Worm (Caenorhabditis elegans): ENCODE results near the gene srh-239.

Gene srh-239

DNA sequence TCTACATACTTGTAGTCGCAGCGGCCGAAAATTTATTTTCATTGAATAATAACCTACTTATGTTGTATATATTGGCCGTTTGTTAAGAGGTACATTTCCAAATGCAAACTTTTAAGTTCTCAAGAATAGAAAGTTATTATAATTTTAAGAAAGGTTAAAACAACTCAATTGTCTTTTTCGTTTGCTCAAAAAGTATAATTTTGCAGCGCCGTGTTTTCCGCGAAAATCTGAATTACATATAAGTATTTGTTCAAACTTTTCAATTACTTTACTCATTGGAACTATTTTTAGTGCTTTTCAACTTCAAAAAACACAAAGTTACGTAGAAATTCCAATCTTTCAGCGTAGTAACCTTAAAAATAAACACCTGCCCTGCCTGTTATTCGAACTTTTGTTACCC is at the start of gene srh-239:
TSS of gene srh-239 (plus strand) at position 301 of the 400 bp plus-strand sequence.
- no peak for TF ChIP-seq him-1 (tag; optimal IDR thresholded peaks at IDR 0.05)
- no peak for TF ChIP-seq dao-5 (tag; optimal IDR thresholded peaks at IDR 0.05)
- TF ChIP-seq W03F9.2 (tag; optimal IDR thresholded peaks at IDR 0.05): no peak

DNA sequence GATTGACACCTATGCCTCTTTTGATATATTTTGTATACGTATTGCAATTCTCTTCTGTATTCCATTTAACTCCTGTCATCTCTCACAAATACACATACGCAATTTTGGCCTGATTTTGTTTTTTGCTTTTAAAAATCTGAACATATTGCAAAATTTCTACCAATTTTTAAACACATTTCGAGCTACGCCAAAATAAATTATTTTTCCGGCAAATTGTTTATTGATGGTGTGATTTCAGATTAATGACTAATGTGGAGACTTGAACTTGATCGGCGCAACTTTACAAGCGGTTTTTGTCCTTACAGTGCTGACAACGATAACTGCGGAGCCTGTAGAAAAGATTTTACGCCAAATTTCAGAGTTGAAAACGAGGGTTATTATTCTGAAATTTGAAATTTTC is 48.4 kb upstream of the srh-239 start:
- TF ChIP-seq dao-5 (tag; optimal IDR thresholded peaks at IDR 0.05) (no peak), W03F9.2 (tag; optimal IDR thresholded peaks at IDR 0.05) (no peak), him-1 (tag; optimal IDR thresholded peaks at IDR 0.05) (no peak)

DNA sequence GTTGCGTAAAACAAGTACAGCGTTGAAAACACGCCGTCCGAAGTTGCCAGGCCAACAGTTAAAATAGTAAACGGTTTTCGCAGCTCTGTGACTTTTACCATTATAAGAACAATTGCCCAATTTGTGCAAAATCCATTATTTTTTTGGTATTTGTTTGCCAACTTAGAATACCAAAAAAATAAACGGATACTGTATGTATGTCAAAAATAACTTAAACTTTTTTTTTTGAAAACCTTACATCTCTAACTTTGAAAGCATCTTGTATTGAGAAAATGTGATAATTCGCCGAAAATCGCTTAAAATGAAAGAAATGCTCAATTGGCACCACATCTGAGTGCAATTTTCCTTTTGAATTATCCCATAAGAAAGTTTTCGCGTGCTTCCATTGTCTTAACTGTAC is 46.8 kb upstream of the srh-239 start, which contains the start of gene fbxa-199:
TSS of gene fbxa-199 (minus strand) at position 101 of the 400 bp plus-strand sequence.
- no peak for TF ChIP-seq dao-5 (tag; optimal IDR thresholded peaks at IDR 0.05)
- TF ChIP-seq him-1 (tag; optimal IDR thresholded peaks at IDR 0.05): no peak
- no peak for TF ChIP-seq W03F9.2 (tag; optimal IDR thresholded peaks at IDR 0.05)

DNA sequence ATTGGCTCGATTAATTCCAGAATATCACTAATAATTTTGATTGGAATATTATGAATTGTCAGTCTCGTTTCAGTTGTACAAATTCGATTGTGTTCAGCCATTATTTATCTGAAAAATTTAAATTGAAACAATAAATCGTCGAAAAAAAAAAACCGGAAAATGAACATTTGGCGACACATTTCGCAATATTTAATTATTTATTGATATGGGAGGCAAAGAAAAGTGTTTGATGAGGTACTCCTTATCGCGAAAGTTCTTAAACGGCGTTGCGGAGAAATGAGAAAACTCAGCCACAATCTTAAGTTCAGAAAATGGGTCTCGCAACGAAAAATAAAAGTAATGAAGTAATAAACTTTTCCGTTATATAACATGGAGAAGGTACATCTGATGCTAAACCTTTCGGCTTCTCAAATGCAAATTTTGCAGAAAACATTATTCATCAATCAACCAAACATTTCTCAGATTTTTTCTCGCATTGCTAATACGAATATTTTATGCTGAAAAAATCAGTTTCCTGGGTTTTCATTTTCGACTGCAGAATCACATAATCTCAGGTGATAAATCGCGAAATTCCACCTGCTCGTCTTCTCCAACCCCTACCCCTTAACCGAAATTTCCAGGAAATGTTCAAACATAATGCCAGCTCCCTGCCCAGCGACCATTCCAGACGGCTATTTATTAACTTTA is 45.7 kb upstream of the srh-239 start, which contains the start of the genes T06E6.15 and sri-7:
TSS of gene T06E6.15 (minus strand) at position 101 of the 687 bp plus-strand sequence.
TSS of gene sri-7 (plus strand) at position 637 of the 687 bp plus-strand sequence.
- TF ChIP-seq W03F9.2 (tag; optimal IDR thresholded peaks at IDR 0.05) (no peak), dao-5 (tag; optimal IDR thresholded peaks at IDR 0.05) (no peak), him-1 (tag; optimal IDR thresholded peaks at IDR 0.05) (no peak)

DNA sequence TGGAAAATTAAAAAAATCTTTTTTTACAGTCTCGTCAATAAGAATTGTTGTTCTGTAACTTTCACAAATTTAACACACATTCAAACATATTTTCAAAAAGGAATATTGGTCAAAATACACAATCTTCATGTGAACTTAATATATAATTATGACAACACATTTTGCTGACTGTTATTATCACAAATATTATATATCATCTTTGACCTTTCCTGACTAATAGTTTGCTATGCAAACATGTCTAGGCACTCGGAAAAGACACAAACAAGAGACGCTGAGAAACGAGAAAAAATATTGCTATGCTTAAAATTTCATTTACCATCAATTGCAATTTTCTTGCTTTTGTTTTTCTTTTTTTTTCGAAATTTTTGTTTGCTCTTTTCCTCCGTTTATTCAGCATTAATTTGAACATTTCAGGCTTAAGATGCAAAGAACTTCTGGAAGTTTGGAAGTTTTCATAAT is 43.7 kb upstream of the srh-239 start, which contains the start of gene fbxa-135:
TSS of gene fbxa-135 (plus strand) at position 409 of the 459 bp plus-strand sequence.
- no peak for TF ChIP-seq W03F9.2 (tag; optimal IDR thresholded peaks at IDR 0.05)
- no peak for TF ChIP-seq him-1 (tag; optimal IDR thresholded peaks at IDR 0.05)
- no peak for TF ChIP-seq dao-5 (tag; optimal IDR thresholded peaks at IDR 0.05)

DNA sequence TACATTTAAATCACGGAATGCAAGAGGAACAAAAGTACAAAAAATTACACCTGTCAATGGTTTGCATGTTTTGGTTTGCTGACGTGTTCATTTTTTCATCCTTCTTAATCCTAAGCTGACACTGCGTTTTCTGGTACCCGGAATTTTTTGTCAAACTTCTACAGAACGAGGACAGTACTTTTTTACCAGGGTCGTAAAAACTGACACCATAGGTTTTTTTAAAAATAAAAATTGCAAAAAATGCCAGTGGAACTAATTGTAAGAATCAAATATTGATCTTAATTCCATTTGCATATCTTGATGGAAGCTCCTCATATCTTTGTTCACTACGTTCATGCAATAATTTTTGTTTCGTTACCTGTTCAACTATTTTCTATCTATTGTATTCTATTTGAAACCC is 40.7 kb upstream of the srh-239 start, which contains the start of gene srh-258:
TSS of gene srh-258 (plus strand) at position 301 of the 400 bp plus-strand sequence.
- TF ChIP-seq him-1 (tag; optimal IDR thresholded peaks at IDR 0.05): no peak
- TF ChIP-seq dao-5 (tag; optimal IDR thresholded peaks at IDR 0.05): no peak
- no peak for TF ChIP-seq W03F9.2 (tag; optimal IDR thresholded peaks at IDR 0.05)

DNA sequence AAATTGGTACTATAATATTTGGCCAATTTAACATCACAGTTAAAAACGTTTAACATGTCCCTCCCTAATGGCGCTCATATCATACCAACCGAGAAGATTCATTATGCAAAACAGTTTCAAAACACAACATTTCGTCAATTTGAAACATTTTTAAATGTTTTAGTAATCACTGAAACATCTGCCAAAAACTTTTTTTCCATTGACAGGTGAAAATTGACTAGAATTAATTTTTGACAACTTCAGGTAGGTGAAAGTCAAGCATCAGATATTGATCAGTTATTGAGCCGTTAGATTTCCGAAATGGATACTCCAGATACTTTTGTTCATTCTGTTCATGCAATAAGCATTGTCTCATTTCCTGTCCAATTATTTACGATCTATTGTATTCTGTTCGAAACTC is 38.6 kb upstream of the srh-239 start, which contains the start of gene srh-257:
TSS of gene srh-257 (plus strand) at position 301 of the 400 bp plus-strand sequence.
- TF ChIP-seq him-1 (tag; optimal IDR thresholded peaks at IDR 0.05) (no peak), dao-5 (tag; optimal IDR thresholded peaks at IDR 0.05) (no peak), W03F9.2 (tag; optimal IDR thresholded peaks at IDR 0.05) (no peak)

DNA sequence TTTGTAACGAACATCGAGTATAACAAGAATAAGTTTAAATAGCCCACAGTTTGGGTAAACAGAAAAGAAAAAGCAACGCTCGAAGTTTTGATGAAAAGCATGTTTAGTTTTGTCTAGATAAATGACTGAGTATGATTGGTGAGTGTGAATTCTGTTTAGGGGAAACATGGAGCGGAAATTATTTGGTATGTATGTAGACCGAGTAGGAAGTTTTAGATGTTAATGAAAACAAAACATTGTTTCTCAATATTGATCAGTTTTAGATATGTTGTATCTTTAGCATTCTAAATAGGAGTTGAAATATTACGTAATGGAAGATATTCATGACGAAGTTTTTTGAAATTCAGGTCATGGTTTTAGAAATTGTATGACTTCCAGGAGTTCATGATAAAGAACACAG is 32.9 kb upstream of the srh-239 start, which contains the start of gene srbc-63:
TSS of gene srbc-63 (minus strand) at position 101 of the 400 bp plus-strand sequence.
- TF ChIP-seq W03F9.2 (tag; optimal IDR thresholded peaks at IDR 0.05): no peak
- TF ChIP-seq dao-5 (tag; optimal IDR thresholded peaks at IDR 0.05): no peak
- no peak for TF ChIP-seq him-1 (tag; optimal IDR thresholded peaks at IDR 0.05)

DNA sequence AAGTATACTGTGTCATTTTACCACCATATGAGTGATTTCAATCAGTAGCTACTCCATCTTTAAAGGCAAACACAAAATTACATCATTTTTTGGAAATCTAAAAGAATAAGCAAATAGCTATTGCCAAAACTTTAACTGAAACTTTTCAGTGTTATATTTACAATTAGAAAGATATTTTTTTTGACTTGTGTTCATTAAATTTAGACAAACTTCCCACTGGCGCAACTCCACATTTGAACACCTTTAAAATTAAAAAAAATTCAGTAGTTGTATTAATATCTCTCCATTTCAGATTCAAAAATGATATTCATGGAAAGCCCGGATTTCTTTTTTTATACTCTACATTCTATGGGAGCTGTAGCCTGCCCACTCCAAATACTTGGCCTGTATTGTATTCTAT is 31.7 kb upstream of the srh-239 start, which contains the start of gene srh-264:
TSS of gene srh-264 (plus strand) at position 301 of the 400 bp plus-strand sequence.
- no peak for TF ChIP-seq W03F9.2 (tag; optimal IDR thresholded peaks at IDR 0.05)

DNA sequence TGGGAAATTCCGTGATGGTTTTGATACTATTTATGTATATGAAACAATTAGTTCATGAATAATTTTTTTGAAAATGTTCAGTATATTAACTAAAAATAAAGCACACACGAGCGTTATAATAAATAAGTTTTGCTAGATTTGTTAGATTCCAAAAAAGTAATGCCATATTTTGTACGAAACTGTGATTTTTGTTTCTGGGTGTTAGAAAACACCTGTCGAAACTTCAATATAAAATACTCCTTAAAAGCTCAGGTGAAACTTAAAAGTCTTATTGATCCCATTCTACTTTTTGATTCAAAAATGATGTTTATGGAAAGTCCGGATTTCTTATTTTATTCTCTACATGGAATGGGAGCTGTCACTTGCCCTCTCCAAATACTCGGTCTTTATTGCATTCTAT is 29.6 kb upstream of the srh-239 start, which contains the start of gene srh-265:
TSS of gene srh-265 (plus strand) at position 301 of the 400 bp plus-strand sequence.
- TF ChIP-seq W03F9.2 (tag; optimal IDR thresholded peaks at IDR 0.05) (no peak), dao-5 (tag; optimal IDR thresholded peaks at IDR 0.05) (no peak), him-1 (tag; optimal IDR thresholded peaks at IDR 0.05) (no peak)

DNA sequence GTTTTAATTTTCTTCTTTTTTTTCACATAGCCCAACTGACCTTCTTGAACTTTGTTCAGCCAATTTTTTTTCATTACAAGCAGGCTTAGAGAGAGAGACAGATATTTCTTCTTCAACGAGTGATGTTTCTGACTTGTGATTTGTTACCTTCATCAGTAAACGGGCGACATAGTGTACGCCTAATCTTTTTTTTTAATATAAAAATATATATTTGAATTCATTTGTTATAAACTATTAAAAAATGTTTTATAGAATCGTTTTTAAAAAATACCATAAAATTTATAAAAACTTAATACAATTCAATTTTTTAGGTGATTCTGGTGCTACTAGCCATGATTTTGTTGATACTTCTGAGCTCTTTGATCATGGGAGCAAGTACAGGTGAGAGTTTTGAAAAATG is 27.7 kb upstream of the srh-239 start, which contains the start of gene T06E6.10:
TSS of gene T06E6.10 (plus strand) at position 301 of the 400 bp plus-strand sequence.
- TF ChIP-seq him-1 (tag; optimal IDR thresholded peaks at IDR 0.05): no peak
- no peak for TF ChIP-seq W03F9.2 (tag; optimal IDR thresholded peaks at IDR 0.05)
- no peak for TF ChIP-seq dao-5 (tag; optimal IDR thresholded peaks at IDR 0.05)

DNA sequence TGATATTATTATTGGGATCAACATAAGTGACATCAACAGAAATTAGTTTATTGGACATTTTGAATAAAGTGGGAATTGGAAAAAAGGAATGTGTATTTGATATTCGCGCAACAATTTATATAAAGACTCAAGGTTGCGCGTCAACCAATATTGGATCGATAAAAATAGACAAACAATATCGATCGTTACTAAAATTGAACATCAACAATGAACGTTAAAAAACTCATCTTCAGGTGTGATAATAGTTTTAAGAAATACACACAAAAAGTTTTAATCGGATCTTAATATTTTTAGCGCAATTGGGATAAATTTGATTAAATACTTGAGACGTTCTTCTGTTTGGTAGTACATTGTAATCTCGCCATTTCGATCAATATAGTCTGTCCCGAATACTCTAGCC is 21.9 kb upstream of the srh-239 start, which contains the start of gene fbxa-104:
TSS of gene fbxa-104 (minus strand) at position 83 of the 400 bp plus-strand sequence.
- TF ChIP-seq W03F9.2 (tag; optimal IDR thresholded peaks at IDR 0.05): no peak
- TF ChIP-seq dao-5 (tag; optimal IDR thresholded peaks at IDR 0.05): no peak
- no peak for TF ChIP-seq him-1 (tag; optimal IDR thresholded peaks at IDR 0.05)

DNA sequence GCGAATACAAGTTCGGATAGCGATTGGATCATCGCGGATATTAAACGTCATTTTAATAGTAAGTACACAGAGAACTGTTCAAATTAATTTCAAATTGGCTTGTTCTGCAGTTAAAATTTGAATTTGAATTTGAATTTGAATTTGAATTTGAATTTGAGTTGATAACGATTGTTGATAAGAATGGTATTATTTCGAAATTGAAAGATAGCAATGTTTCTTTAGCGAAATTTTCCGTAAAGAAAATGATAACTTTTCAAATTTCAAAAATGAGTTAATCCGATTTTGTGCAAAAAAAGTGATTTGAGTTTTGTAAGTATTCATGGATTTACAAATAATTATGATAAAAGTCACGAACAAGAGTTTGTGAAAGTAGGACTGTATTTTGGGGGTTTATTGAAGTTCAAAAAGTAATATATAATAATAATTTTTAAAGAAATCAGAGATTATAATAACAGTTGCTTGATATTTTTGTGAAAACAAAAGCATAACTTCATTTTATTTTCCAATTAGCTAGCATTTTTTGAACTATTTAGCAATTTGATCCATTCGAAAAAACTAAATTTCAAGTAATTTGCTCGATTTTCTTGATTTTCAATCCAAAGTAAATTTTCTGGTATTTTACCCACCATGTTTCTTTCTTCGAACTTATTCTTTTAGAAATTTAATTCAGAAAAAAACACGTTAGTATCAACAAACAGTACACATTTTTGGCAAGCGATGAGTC is 20.0 kb upstream of the srh-239 start, which contains the start of gene Y36E3A.2:
TSS of gene Y36E3A.2 (plus strand) at position 674 of the 724 bp plus-strand sequence.
- TF ChIP-seq him-1 (tag; optimal IDR thresholded peaks at IDR 0.05): no peak
- TF ChIP-seq dao-5 (tag; optimal IDR thresholded peaks at IDR 0.05): no peak
- TF ChIP-seq W03F9.2 (tag; optimal IDR thresholded peaks at IDR 0.05): no peak
